Fruit fly (Drosophila melanogaster) whole organism, embryonic: ENCODE results near the gene CG43321.

Experiments used
- Awh ChIP-seq: fragments of 200-800 bp; sonication (Bioruptor generic); IDR thresholded peaks from 2 replicates; pipeline ENCODE4, ENCODE4 v1.3.6; 2022; ENCODE audit warnings: missing biosample characterization, missing genetic modification characterization
- CG10209 ChIP-seq: fragments of 200-800 bp; sonication (Bioruptor generic); optimal IDR thresholded peaks from 3 replicates; lab custom pipeline; 2017; ENCODE audit warnings: missing biosample characterization, mild to moderate bottlenecking, missing genetic modification characterization, missing genetic modification reagents
- CG10321 ChIP-seq: fragments of 200-800 bp; sonication (Bioruptor generic); IDR thresholded peaks from 2 replicates; pipeline ENCODE4 v1.3.6; 2022; ENCODE audit warnings: missing biosample characterization, missing genetic modification characterization
- CG12744 ChIP-seq: fragments of 200-800 bp; sonication (Bioruptor generic); optimal IDR thresholded peaks from 2 replicates; lab custom pipeline; 2016; ENCODE audit warnings: missing biosample characterization, missing genetic modification characterization
- CG13287 ChIP-seq: fragments of 200-800 bp; sonication (Bioruptor generic); IDR thresholded peaks from 2 replicates; pipeline ENCODE4 v1.3.6; 2022; ENCODE audit warnings: missing biosample characterization, missing genetic modification characterization; ENCODE audit not compliant: partially characterized antibody
- CG1529 ChIP-seq: fragments of 200-800 bp; sonication (Bioruptor generic); optimal IDR thresholded peaks from 3 replicates; lab custom pipeline; 2018; ENCODE audit warnings: missing biosample characterization, missing genetic modification characterization
- CG1603 ChIP-seq: fragments of 200-800 bp; sonication (Bioruptor generic); optimal IDR thresholded peaks from 2 replicates; lab custom pipeline; 2019; ENCODE audit warnings: missing biosample characterization, mild to moderate bottlenecking, missing genetic modification characterization, moderate library complexity
- CG16863 ChIP-seq: fragments of 200-800 bp; sonication (Bioruptor generic); optimal IDR thresholded peaks from 3 replicates; lab custom pipeline; 2016; ENCODE audit warnings: missing biosample characterization, missing genetic modification characterization
- CG17568 ChIP-seq: fragments of 200-800 bp; sonication (Bioruptor generic); optimal IDR thresholded peaks from 2 replicates; lab custom pipeline; 2018; ENCODE audit warnings: missing biosample characterization, mild to moderate bottlenecking, missing genetic modification characterization, moderate library complexity
- CG30403 ChIP-seq: fragments of 200-800 bp; sonication (Bioruptor generic); optimal IDR thresholded peaks from 3 replicates; lab custom pipeline; 2016; ENCODE audit warnings: missing biosample characterization, missing genetic modification characterization
- CG3163 ChIP-seq: fragments of 200-800 bp; sonication (Bioruptor generic); optimal IDR thresholded peaks from 3 replicates; lab custom pipeline; 2016; ENCODE audit warnings: missing biosample characterization, missing genetic modification characterization
- CG4282 ChIP-seq: fragments of 200-800 bp; sonication (Bioruptor generic); optimal IDR thresholded peaks from 2 replicates; lab custom pipeline; 2016; ENCODE audit warnings: missing biosample characterization, missing genetic modification characterization
- CG4820 ChIP-seq: fragments of 200-800 bp; sonication (Bioruptor generic); optimal IDR thresholded peaks from 3 replicates; lab custom pipeline; 2016; ENCODE audit warnings: missing biosample characterization, missing genetic modification characterization
- CG7372 ChIP-seq: fragments of 200-800 bp; sonication (Bioruptor generic); IDR thresholded peaks from 2 replicates; pipeline ENCODE4 v1.3.6; 2022; ENCODE audit warnings: missing biosample characterization, missing genetic modification characterization
- CG7745 ChIP-seq: fragments of 200-800 bp; sonication (Bioruptor generic); optimal IDR thresholded peaks from 2 replicates; lab custom pipeline; 2018; ENCODE audit warnings: missing biosample characterization, mild to moderate bottlenecking, missing genetic modification characterization, moderate library complexity
- CG8944 ChIP-seq: fragments of 200-800 bp; sonication (Bioruptor generic); optimal IDR thresholded peaks from 3 replicates; lab custom pipeline; 2016; ENCODE audit warnings: missing biosample characterization, missing genetic modification characterization
- CG9932 ChIP-seq: fragments of 200-800 bp; sonication (Bioruptor generic); IDR thresholded peaks from 2 replicates; pipeline ENCODE4 v1.3.6; 2022; ENCODE audit warnings: missing biosample characterization, missing genetic modification characterization
- CrebB ChIP-seq: fragments of 200-800 bp; sonication (Bioruptor generic); optimal IDR thresholded peaks from 3 replicates; lab custom pipeline; 2018; ENCODE audit warnings: missing biosample characterization, mild to moderate bottlenecking, missing genetic modification characterization
- D ChIP-seq, 2 experiments: fragments of 200-800 bp in 1 of 2; fragments of >200 bp in 1 of 2; sonication (Bioruptor generic) in 1 of 2; optimal IDR thresholded peaks; 2 replicates in 1 of 2; 3 replicates in 1 of 2; lab custom pipeline; 2017; ENCODE audit warnings: mild to moderate bottlenecking in 1 of 2, missing biosample characterization in 1 of 2, missing genetic modification characterization in 1 of 2, missing genetic modification reagents in 1 of 2
- Drgx ChIP-seq: fragments of 200-800 bp; sonication (Bioruptor generic); IDR thresholded peaks from 2 replicates; pipeline ENCODE4 v1.3.6; 2022; ENCODE audit warnings: missing biosample characterization, missing genetic modification characterization
- HLH3B ChIP-seq: fragments of 200-800 bp; sonication (Bioruptor generic); IDR thresholded peaks from 2 replicates; pipeline ENCODE4 v1.3.6; 2022; ENCODE audit warnings: missing biosample characterization, missing genetic modification characterization
- HLHmδ ChIP-seq: fragments of 200-800 bp; sonication (Bioruptor generic); optimal IDR thresholded peaks from 2 replicates; lab custom pipeline; 2018; ENCODE audit warnings: missing biosample characterization, mild to moderate bottlenecking, missing genetic modification characterization, moderate library complexity
- Hmr ChIP-seq: fragments of 200-800 bp; sonication (Bioruptor generic); optimal IDR thresholded peaks from 3 replicates; lab custom pipeline; 2017; ENCODE audit warnings: mild to moderate bottlenecking, missing biosample characterization, missing genetic modification reagents, missing genetic modification characterization
- Hmx ChIP-seq: fragments of 200-800 bp; sonication (Bioruptor generic); optimal IDR thresholded peaks from 2 replicates; lab custom pipeline; 2016; ENCODE audit warnings: missing biosample characterization, missing genetic modification characterization
- MBD-R2 ChIP-seq: fragments of 200-800 bp; sonication (Bioruptor generic); IDR thresholded peaks from 2 replicates; pipeline ENCODE4 v1.3.6; 2022; ENCODE audit warnings: missing biosample characterization, missing genetic modification characterization
- NFAT ChIP-seq: fragments of 200-800 bp; sonication (Bioruptor generic); IDR thresholded peaks from 2 replicates; pipeline ENCODE4 v1.3.6; 2022; ENCODE audit warnings: missing biosample characterization, missing genetic modification characterization
- Nf-YB ChIP-seq: fragments of 200-800 bp; sonication (Bioruptor generic); optimal IDR thresholded peaks from 3 replicates; lab custom pipeline; 2019; ENCODE audit warnings: missing biosample characterization, mild to moderate bottlenecking, missing genetic modification characterization, moderate library complexity
- Ssrp ChIP-seq: fragments of 200-800 bp; sonication (Bioruptor generic); optimal IDR thresholded peaks from 2 replicates; lab custom pipeline; 2018; ENCODE audit warnings: missing biosample characterization, mild to moderate bottlenecking, missing genetic modification characterization, moderate library complexity
- Vsx1 ChIP-seq: fragments of 200-800 bp; sonication (Bioruptor generic); optimal IDR thresholded peaks from 2 replicates; lab custom pipeline; 2017; ENCODE audit warnings: missing biosample characterization, mild to moderate bottlenecking, missing genetic modification characterization, missing genetic modification reagents
- ash1 ChIP-seq: fragments of 200-800 bp; sonication (Bioruptor generic); optimal IDR thresholded peaks from 2 replicates; lab custom pipeline; 2018; ENCODE audit warnings: missing biosample characterization, mild to moderate bottlenecking, missing genetic modification characterization
- cg ChIP-seq: fragments of 200-800 bp; sonication (Bioruptor generic); optimal IDR thresholded peaks from 3 replicates; lab custom pipeline; 2019; ENCODE audit warnings: missing biosample characterization, mild to moderate bottlenecking, missing genetic modification characterization, moderate library complexity
- crp ChIP-seq, 2 experiments: fragments of 200-800 bp; sonication (Bioruptor generic); optimal IDR thresholded peaks; 2 replicates in 1 of 2; 3 replicates in 1 of 2; lab custom pipeline; 2017; ENCODE audit warnings: missing biosample characterization in 2 of 2, missing genetic modification characterization in 2 of 2, mild to moderate bottlenecking in 1 of 2, moderate library complexity in 1 of 2
- dmrt11E ChIP-seq: fragments of 200-800 bp; sonication (Bioruptor generic); optimal IDR thresholded peaks from 3 replicates; lab custom pipeline; 2018; ENCODE audit warnings: missing biosample characterization, mild to moderate bottlenecking, missing genetic modification characterization, moderate library complexity
- ewg ChIP-seq: fragments of 200-800 bp; sonication (Bioruptor generic); optimal IDR thresholded peaks from 3 replicates; lab custom pipeline; 2017; ENCODE audit warnings: mild to moderate bottlenecking, missing biosample characterization, missing genetic modification reagents, missing genetic modification characterization
- fd64A ChIP-seq: fragments of 200-800 bp; sonication (Bioruptor generic); optimal IDR thresholded peaks from 3 replicates; lab custom pipeline; 2018; ENCODE audit warnings: missing biosample characterization, mild to moderate bottlenecking, missing genetic modification characterization
- ftz-f1 ChIP-seq: fragments of 200-800 bp; sonication (Bioruptor generic); optimal IDR thresholded peaks from 2 replicates; lab custom pipeline; 2016; ENCODE audit warnings: missing biosample characterization, missing genetic modification characterization
- gfzf ChIP-seq: fragments of 200-800 bp; sonication (Bioruptor generic); optimal IDR thresholded peaks from 2 replicates; lab custom pipeline; 2016; ENCODE audit warnings: missing biosample characterization, mild to moderate bottlenecking, missing genetic modification characterization, moderate library complexity
- grn ChIP-seq: fragments of 200-800 bp; sonication (Bioruptor generic); optimal IDR thresholded peaks from 3 replicates; lab custom pipeline; 2017; ENCODE audit warnings: missing biosample characterization, missing genetic modification characterization
- gt ChIP-seq: fragments of 200-800 bp; sonication (Bioruptor generic); IDR thresholded peaks from 2 replicates; pipeline ENCODE4 v1.3.6; 2022; ENCODE audit warnings: missing biosample characterization, missing genetic modification characterization
- hb ChIP-seq: fragments of 200-800 bp; sonication (Bioruptor generic); IDR thresholded peaks from 3 replicates; pipeline ENCODE4 v1.3.6; 2022; ENCODE audit warnings: missing biosample characterization, missing genetic modification characterization; ENCODE audit not compliant: partially characterized antibody
- nom ChIP-seq: fragments of 200-800 bp; sonication (Bioruptor generic); optimal IDR thresholded peaks from 2 replicates; lab custom pipeline; 2017; ENCODE audit warnings: missing biosample characterization, missing genetic modification characterization, mild to moderate bottlenecking, moderate library complexity, missing genetic modification reagents
- oc ChIP-seq: fragments of 200-800 bp; sonication (Bioruptor generic); optimal IDR thresholded peaks from 2 replicates; lab custom pipeline; 2018; ENCODE audit warnings: missing biosample characterization, mild to moderate bottlenecking, missing genetic modification characterization, moderate library complexity
- odd ChIP-seq: fragments of 200-800 bp; sonication (Bioruptor generic); optimal IDR thresholded peaks from 2 replicates; lab custom pipeline; 2017; ENCODE audit warnings: missing biosample characterization, mild to moderate bottlenecking, missing genetic modification characterization
- run ChIP-seq: fragments of 200-800 bp; sonication (Bioruptor generic); optimal IDR thresholded peaks from 3 replicates; lab custom pipeline; 2018; ENCODE audit warnings: missing biosample characterization, mild to moderate bottlenecking, missing genetic modification characterization
- sqz ChIP-seq: fragments of 200-800 bp; sonication (Bioruptor generic); optimal IDR thresholded peaks from 3 replicates; lab custom pipeline; 2018; ENCODE audit warnings: missing biosample characterization, mild to moderate bottlenecking, missing genetic modification characterization
- sug ChIP-seq: fragments of 200-800 bp; optimal IDR thresholded peaks from 2 replicates; lab custom pipeline; 2019; ENCODE audit warnings: missing biosample characterization, mild to moderate bottlenecking, missing genetic modification characterization, moderate library complexity
- twi ChIP-seq: fragments of 200-800 bp; optimal IDR thresholded peaks from 2 replicates; lab custom pipeline; 2019; ENCODE audit warnings: missing biosample characterization, mild to moderate bottlenecking, missing genetic modification characterization, moderate library complexity

The CG43321 gene

dm6 chr2L:7043039-7043905 lies 31.2 kb downstream of the CG43321 start (continued):
- peak; percentile 6 for TF ChIP-seq CG17568
- 0 out of 2 replicates have a peak, but pooled peaks have one; percentile 7 for TF ChIP-seq HLH3B
- peak; percentile 20 for TF ChIP-seq CG3163 (GFP tag; lab: Kevin White, UChicago)
- TF ChIP-seq CG30403 (GFP tag; lab: Kevin White, UChicago), result peak; percentile 28
- TF ChIP-seq CG1529, result peak; percentile 64
- peak; percentile 71 for TF ChIP-seq Vsx1 (GFP tag; lab: Kevin White, UChicago)
- TF ChIP-seq hb (GFP tag; lab: Robert Waterston, UW), result no peak
- peak; percentile 46 for TF ChIP-seq CG16863 (GFP tag; lab: Kevin White, UChicago)
- no peak for TF ChIP-seq D (optimal IDR thresholded peaks at IDR 0.05; lab: Kevin White, UChicago)
- TF ChIP-seq D (GFP tag; optimal IDR thresholded peaks at IDR 0.05; lab: Kevin White, UChicago), result peak; percentile 8
- TF ChIP-seq CG4820, result no peak
- TF ChIP-seq CG7372 (GFP tag; lab: Robert Waterston, UW), result no peak
- TF ChIP-seq crp (GFP tag; optimal IDR thresholded peaks at IDR 0.05; lab: Kevin White, UChicago), result peak in 1 of 2 experiments; percentile 25
- no peak for TF ChIP-seq gfzf (GFP tag; lab: Kevin White, UChicago)
- TF ChIP-seq CG7745 (tag; lab: Kevin White, UChicago), result peak; percentile 62
- no peak for TF ChIP-seq CG12744
- TF ChIP-seq CG10321, result peak; percentile 65; the same call in 1 of the 2 replicates
- TF ChIP-seq CG1603 (tag; lab: Kevin White, UChicago), result peak; percentile 44
- peak; percentile 11 for TF ChIP-seq odd (GFP tag; lab: Kevin White, UChicago)
- TF ChIP-seq ftz-f1 (GFP tag; lab: Kevin White, UChicago), result no peak
- TF ChIP-seq MBD-R2 (GFP tag; lab: Robert Waterston, UW), result 0 out of 2 replicates have a peak, but pooled peaks have one; percentile 6
- peak; percentile 35 for TF ChIP-seq cg
- TF ChIP-seq nom (GFP tag; lab: Kevin White, UChicago), result no peak
- peak; percentile 89 for TF ChIP-seq twi (tag; lab: Kevin White, UChicago)
- TF ChIP-seq CG4282 (GFP tag; lab: Kevin White, UChicago), result peak; percentile 54
- no peak for TF ChIP-seq sug
- TF ChIP-seq Drgx (GFP tag; lab: Robert Waterston, UW), result 0 out of 2 replicates have a peak, but pooled peaks have one; percentile 10
- TF ChIP-seq CG13287 (GFP tag; lab: Robert Waterston, UW), result no peak
- peak; percentile 17 for TF ChIP-seq CG8944 (GFP tag; lab: Kevin White, UChicago)
- 0 out of 2 replicates have a peak, but pooled peaks have one; percentile 24 for TF ChIP-seq NFAT (GFP tag; lab: Robert Waterston, UW)
- TF ChIP-seq Hmr (GFP tag; lab: Kevin White, UChicago), result peak; percentile 1
- peak; percentile 28 for TF ChIP-seq CrebB (tag; lab: Kevin White, UChicago)
- TF ChIP-seq sqz (GFP tag; lab: Kevin White, UChicago), result peak; percentile 69
- TF ChIP-seq Awh (GFP tag; lab: Robert Waterston, UW), result peak; percentile 18; the same call in 1 of the 2 replicates
- peak; percentile 25 for TF ChIP-seq grn (GFP tag; lab: Kevin White, UChicago)
- TF ChIP-seq ash1 (GFP tag; lab: Kevin White, UChicago), result no peak
- 0 out of 2 replicates have a peak, but pooled peaks have one; percentile 12 for TF ChIP-seq gt (GFP tag; lab: Robert Waterston, UW)
- TF ChIP-seq CG10209 (GFP tag; lab: Kevin White, UChicago), result peak; percentile 52
- TF ChIP-seq Hmx (GFP tag; lab: Kevin White, UChicago), result no peak
- peak; percentile 9 for TF ChIP-seq Nf-YB (GFP tag; lab: Kevin White, UChicago)
- TF ChIP-seq HLHmδ (GFP tag; lab: Kevin White, UChicago), result peak; percentile 57
- TF ChIP-seq oc (tag; lab: Kevin White, UChicago), result peak; percentile 49
- TF ChIP-seq run (tag; lab: Kevin White, UChicago), result no peak
- no peak for TF ChIP-seq CG9932 (GFP tag; lab: Robert Waterston, UW)
- TF ChIP-seq ewg (GFP tag; lab: Kevin White, UChicago), result peak; percentile 23
- TF ChIP-seq fd64A (GFP tag; lab: Kevin White, UChicago), result peak; percentile 40
- peak; percentile 52 for TF ChIP-seq dmrt11E
- peak; percentile 21 for TF ChIP-seq Ssrp
